Worm (Caenorhabditis elegans): ENCODE measurements around the gene prmt-5.

The prmt-5 gene

ce11 chrIII:5185620-5186019, 44.7 kb upstream of the prmt-5 start, which contains the start of gene pup-2:
Gene pup-2, plus strand, starts transcription at chrIII:5185920.
- no peak for TF ChIP-seq arid-1 (GFP tag; conservative IDR thresholded peaks at IDR 0.05)
- TF ChIP-seq lin-39 (tag; optimal IDR thresholded peaks at IDR 0.05) = no peak
- no peak for TF ChIP-seq nhr-77 (tag; optimal IDR thresholded peaks at IDR 0.05)
- no peak for TF ChIP-seq dpl-1 (GFP tag; optimal IDR thresholded peaks at IDR 0.05)
- no peak for TF ChIP-seq nhr-48 (tag; optimal IDR thresholded peaks at IDR 0.05)
- no peak for TF ChIP-seq Y105C5A.15 (GFP tag; IDR thresholded peaks at IDR 0.05)
- no peak for TF ChIP-seq hmg-1.1 (GFP tag; IDR thresholded peaks at IDR 0.05)
- TF ChIP-seq snpc-4 (tag; optimal IDR thresholded peaks at IDR 0.05) = no peak
- no peak for TF ChIP-seq ztf-7 (tag; optimal IDR thresholded peaks at IDR 0.05)
- no peak for TF ChIP-seq nhr-111 (GFP tag; optimal IDR thresholded peaks at IDR 0.05)
- no peak for TF ChIP-seq spr-1 (tag; optimal IDR thresholded peaks at IDR 0.05)
- TF ChIP-seq R02D3.7 (tag; optimal IDR thresholded peaks at IDR 0.05) = no peak

ce11 chrIII:5188426-5188825, 41.9 kb upstream of the prmt-5 start, which contains the start of gene K10D2.8:
Gene K10D2.8, plus strand, starts transcription at chrIII:5188726.
- no peak for TF ChIP-seq mxl-3 (GFP tag; optimal IDR thresholded peaks at IDR 0.05)
- no peak for TF ChIP-seq dmd-8 (GFP tag; IDR thresholded peaks at IDR 0.05)
- TF ChIP-seq zfp-3 (GFP tag; conservative IDR thresholded peaks at IDR 0.05) = no peak

ce11 chrIII:5190179-5190578, 40.2 kb upstream of the prmt-5 start:
- TF ChIP-seq ZK337.2 (GFP tag; IDR thresholded peaks at IDR 0.05) = peak; percentile 58; the same call in 1 of the 2 replicates
- TF ChIP-seq Y75B8A.6 (GFP tag; IDR thresholded peaks at IDR 0.05) = no peak
- TF ChIP-seq cey-2 (tag; optimal IDR thresholded peaks at IDR 0.05; ENCODE audit: borderline replicate concordance, insufficient read depth) = no peak
- peak; percentile 44 for TF ChIP-seq lin-38 (GFP tag; IDR thresholded peaks at IDR 0.05)
- peak; percentile 88 for TF ChIP-seq mes-2 (tag; optimal IDR thresholded peaks at IDR 0.05; ENCODE audit: poor library complexity, severe bottlenecking)
- TF ChIP-seq hif-1 (tag; optimal IDR thresholded peaks at IDR 0.05) = peak in 1 of 2 experiments; percentile 27
- no peak for TF ChIP-seq unc-130 (GFP tag; optimal IDR thresholded peaks at IDR 0.05)
- TF ChIP-seq lsy-2 (tag; optimal IDR thresholded peaks at IDR 0.05) = peak in 1 of 2 experiments; percentile 27
- peak; percentile 16 for TF ChIP-seq F49E8.2 (tag; optimal IDR thresholded peaks at IDR 0.05; ENCODE audit: borderline replicate concordance)
- no peak for TF ChIP-seq T20F7.1 (GFP tag; optimal IDR thresholded peaks at IDR 0.05)
- TF ChIP-seq dmd-6 (GFP tag; IDR thresholded peaks at IDR 0.05) = peak; percentile 33; the same call in 1 of the 2 replicates
- TF ChIP-seq arid-1 (GFP tag; conservative IDR thresholded peaks at IDR 0.05) = 0 out of 2 replicates have a peak, but pooled peaks have one; percentile 29
- TF ChIP-seq lin-1 (GFP tag; IDR thresholded peaks at IDR 0.05) = no peak
- TF ChIP-seq madf-5 (GFP tag; IDR thresholded peaks at IDR 0.05) = no peak
- TF ChIP-seq ctbp-1 (GFP tag; IDR thresholded peaks at IDR 0.05) = no peak
- TF ChIP-seq lim-7 (GFP tag; IDR thresholded peaks at IDR 0.05) = no peak
- TF ChIP-seq zfp-2 (tag; optimal IDR thresholded peaks at IDR 0.05) = no peak
- no peak for TF ChIP-seq nhr-42 (GFP tag; IDR thresholded peaks at IDR 0.05)
- no peak for TF ChIP-seq duxl-1 (tag; optimal IDR thresholded peaks at IDR 0.05; ENCODE audit: poor library complexity)
- no peak for TF ChIP-seq ceh-82 (tag; optimal IDR thresholded peaks at IDR 0.05)
- TF ChIP-seq dpl-1 (GFP tag; optimal IDR thresholded peaks at IDR 0.05) = peak; percentile 88

- TF ChIP-seq dpl-1 (GFP tag; optimal IDR thresholded peaks at IDR 0.05) = peak; percentile 77
- TF ChIP-seq mes-2 (tag; optimal IDR thresholded peaks at IDR 0.05; ENCODE audit: poor library complexity, severe bottlenecking) = peak; percentile 63
- peak; percentile 75 for TF ChIP-seq lin-38 (GFP tag; IDR thresholded peaks at IDR 0.05)
- no peak for TF ChIP-seq ceh-20 (GFP tag; IDR thresholded peaks at IDR 0.05)
- peak in 1 of 2 experiments; percentile 65 for TF ChIP-seq lsy-2 (tag; optimal IDR thresholded peaks at IDR 0.05)
- TF ChIP-seq hif-1 (tag; optimal IDR thresholded peaks at IDR 0.05) = no peak
- TF ChIP-seq Y5F2A.4 (GFP tag; optimal IDR thresholded peaks at IDR 0.05) = no peak
- TF ChIP-seq mep-1 (tag; optimal IDR thresholded peaks at IDR 0.05) = peak; percentile 28
- peak; percentile 33 for TF ChIP-seq dve-1 (tag; optimal IDR thresholded peaks at IDR 0.05; ENCODE audit: insufficient read depth)
- TF ChIP-seq ztf-7 (tag; optimal IDR thresholded peaks at IDR 0.05) = peak; percentile 9
- TF ChIP-seq ces-1 (GFP tag; optimal IDR thresholded peaks at IDR 0.05) = peak; percentile 6
- TF ChIP-seq zfp-3 (GFP tag; conservative IDR thresholded peaks at IDR 0.05) = no peak
- TF ChIP-seq hlh-30 (tag; optimal IDR thresholded peaks at IDR 0.05; ENCODE audit: insufficient read depth) = peak; percentile 39
- TF ChIP-seq cey-2 (tag; optimal IDR thresholded peaks at IDR 0.05; ENCODE audit: borderline replicate concordance, insufficient read depth) = no peak
Measured at ce11 chrIII:5190671-5191174, 39.6 kb upstream of the prmt-5 start, which contains the start of gene hira-1. Gene hira-1, plus strand, starts transcription at chrIII:5191124.
